Worm (Caenorhabditis elegans) whole organism, midembryonic: ENCODE results near the gene fbxb-6.

ENCODE experiments used
- T22C8.4 ChIP-seq: fragments of 200-800 bp; sonication (Bioruptor generic); IDR thresholded peaks from 2 replicates; pipeline ENCODE4 v1.3.6; 2022; ENCODE audit warnings: missing genetic modification characterization, missing compliant biosample characterization
- cog-1 ChIP-seq: sonication (generic microtip); optimal IDR thresholded peaks from 2 replicates; lab custom pipeline; 2016; ENCODE audit warnings: missing genetic modification characterization, missing compliant biosample characterization
- flt-1 ChIP-seq: fragments of 200-800 bp; sonication (Bioruptor generic); IDR thresholded peaks from 2 replicates; pipeline ENCODE4 v1.3.6; 2022; ENCODE audit warnings: missing genetic modification characterization, missing compliant biosample characterization
- klf-2 ChIP-seq: fragments of 200-800 bp; sonication (Bioruptor generic); conservative IDR thresholded peaks from 2 replicates; pipeline ENCODE4 v1.3.6; 2022; ENCODE audit warnings: missing genetic modification reagents, missing genetic modification characterization, missing compliant biosample characterization
- med-1 ChIP-seq: sonication (generic microtip); optimal IDR thresholded peaks from 2 replicates; lab custom pipeline; 2017; ENCODE audit warnings: missing genetic modification characterization, mild to moderate bottlenecking, missing compliant biosample characterization, antibody characterized with exemption, missing genetic modification reagents; ENCODE audit not compliant: insufficient read depth
- ref-1 ChIP-seq: fragments of 200-800 bp; sonication (Bioruptor generic); conservative IDR thresholded peaks from 2 replicates; pipeline ENCODE4 v1.3.6; 2022; ENCODE audit warnings: missing genetic modification reagents, missing genetic modification characterization, missing compliant biosample characterization
- tab-1 ChIP-seq: fragments of 200-800 bp; sonication (Bioruptor generic); IDR thresholded peaks from 2 replicates; pipeline ENCODE4 v1.3.6; 2022; ENCODE audit warnings: missing genetic modification characterization, missing compliant biosample characterization
- ztf-23 ChIP-seq: fragments of 200-800 bp; sonication (Bioruptor generic); IDR thresholded peaks from 2 replicates; pipeline ENCODE4 v1.3.6; 2022; ENCODE audit warnings: missing genetic modification reagents, missing genetic modification characterization, missing compliant biosample characterization
- ztf-29 ChIP-seq: fragments of 200-800 bp; sonication (Bioruptor generic); IDR thresholded peaks from 2 replicates; pipeline ENCODE4 v1.3.6; 2022; ENCODE audit warnings: missing genetic modification reagents, missing genetic modification characterization, missing compliant biosample characterization

DNA sequence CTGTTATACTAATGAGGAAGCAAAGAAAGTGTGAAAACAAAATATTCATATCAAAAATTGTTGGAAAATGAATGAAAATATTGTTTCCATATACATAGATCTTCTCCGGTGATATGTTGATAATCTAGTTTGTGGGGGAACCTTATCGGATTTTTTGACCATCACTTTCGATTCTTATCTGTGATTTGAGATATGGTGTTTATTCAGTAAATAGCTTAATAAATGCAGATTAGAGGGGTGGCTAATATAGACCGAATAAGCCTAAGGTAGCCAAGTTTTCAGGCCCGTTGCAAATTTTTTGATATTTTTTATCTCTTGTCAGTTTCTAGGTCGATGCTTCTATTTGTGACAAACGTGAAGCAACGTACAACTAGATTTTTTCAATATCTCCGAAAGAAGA is 6.8 kb downstream of the fbxb-6 start, which contains the start of gene F07E5.7:
- TF ChIP-seq klf-2 (GFP tag; lab: Robert Waterston, UW) (no peak), cog-1 (tag; lab: Kevin White, UChicago) (no peak), ztf-29 (GFP tag; lab: Robert Waterston, UW) (no peak), tab-1 (no peak), med-1 (GFP tag; lab: Kevin White, UChicago) (no peak), ref-1 (GFP tag; lab: Robert Waterston, UW) (no peak), flt-1 (GFP tag; lab: Robert Waterston, UW) (no peak), ztf-23 (GFP tag; lab: Robert Waterston, UW) (no peak), T22C8.4 (GFP tag; lab: Robert Waterston, UW) (no peak)
